Worm (Caenorhabditis elegans) whole organism, mixed stage, embryonic: Measurements from ENCODE around the gene nhr-87.
"Not testable (repeated sequence)": the region's sequence is repeated elsewhere in the genome, so short reads cannot be mapped to it uniquely, and the experiment has no call there.

Source experiments
- M03D4.4 ChIP-seq: sonication (generic microtip); optimal IDR thresholded peaks from 2 replicates; lab custom pipeline; 2017; ENCODE audit warnings: mild to moderate bottlenecking, missing genetic modification characterization, missing compliant biosample characterization
- bed-3 ChIP-seq: fragments of 200-800 bp; sonication (Bioruptor generic); optimal IDR thresholded peaks from 3 replicates; lab custom pipeline; 2018; ENCODE audit warnings: mild to moderate bottlenecking, missing genetic modification characterization, moderate library complexity, missing compliant biosample characterization
- blmp-1 ChIP-seq: fragments of 150-350 bp; optimal IDR thresholded peaks from 2 replicates; lab custom pipeline; 2014; ENCODE audit warnings: missing biosample characterization, missing genetic modification characterization
- ceh-39 ChIP-seq: fragments of 150-350 bp; optimal IDR thresholded peaks from 2 replicates; lab custom pipeline; 2014; ENCODE audit warnings: missing biosample characterization, missing genetic modification characterization
- ceh-43 ChIP-seq: fragments of 200-800 bp; sonication (Bioruptor generic); optimal IDR thresholded peaks from 2 replicates; lab custom pipeline; 2018; ENCODE audit warnings: mild to moderate bottlenecking, missing genetic modification characterization, moderate library complexity, missing compliant biosample characterization
- ceh-83 ChIP-seq: fragments of 200-800 bp; sonication (Bioruptor generic); optimal IDR thresholded peaks from 2 replicates; lab custom pipeline; 2018; ENCODE audit warnings: mild to moderate bottlenecking, missing genetic modification characterization, missing compliant biosample characterization
- ces-1 ChIP-seq: fragments of 150-350 bp; optimal IDR thresholded peaks from 2 replicates; lab custom pipeline; 2014; ENCODE audit warnings: missing biosample characterization, missing genetic modification reagents, missing genetic modification characterization
- cnd-1 ChIP-seq: fragments of 200-800 bp; sonication (Bioruptor generic); optimal IDR thresholded peaks from 2 replicates; lab custom pipeline; 2018; ENCODE audit warnings: mild to moderate bottlenecking, missing genetic modification characterization, missing compliant biosample characterization
- drap-1 ChIP-seq: fragments of 200-800 bp; sonication (Bioruptor generic); optimal IDR thresholded peaks from 3 replicates; lab custom pipeline; 2018; ENCODE audit warnings: mild to moderate bottlenecking, missing genetic modification characterization, missing compliant biosample characterization
- elt-1 ChIP-seq: sonication (generic microtip); optimal IDR thresholded peaks from 2 replicates; lab custom pipeline; 2017; ENCODE audit warnings: missing genetic modification characterization, mild to moderate bottlenecking, missing compliant biosample characterization, antibody characterized with exemption, moderate library complexity, borderline replicate concordance; ENCODE audit not compliant: insufficient read depth
- elt-3 ChIP-seq: fragments of 150-350 bp; optimal IDR thresholded peaks from 2 replicates; lab custom pipeline; 2014; ENCODE audit warnings: missing biosample characterization, missing genetic modification characterization
- flh-1 ChIP-seq: fragments of 200-800 bp; sonication (Bioruptor generic); optimal IDR thresholded peaks from 2 replicates; lab custom pipeline; 2018; ENCODE audit warnings: mild to moderate bottlenecking, missing genetic modification characterization, moderate library complexity, missing compliant biosample characterization
- ham-2 ChIP-seq: fragments of 200-800 bp; sonication (Bioruptor generic); optimal IDR thresholded peaks from 2 replicates; lab custom pipeline; 2018; ENCODE audit warnings: mild to moderate bottlenecking, missing genetic modification characterization, missing compliant biosample characterization
- hlh-1 ChIP-seq: fragments of 150-350 bp; optimal IDR thresholded peaks from 2 replicates; lab custom pipeline; 2014; ENCODE audit warnings: missing biosample characterization, missing genetic modification reagents, missing genetic modification characterization
- lin-13 ChIP-seq: fragments of 150-350 bp; optimal IDR thresholded peaks from 2 replicates; lab custom pipeline; 2014; ENCODE audit warnings: missing biosample characterization, missing genetic modification characterization
- lin-32 ChIP-seq: fragments of 200-800 bp; sonication (Bioruptor generic); optimal IDR thresholded peaks from 2 replicates; lab custom pipeline; 2018; ENCODE audit warnings: mild to moderate bottlenecking, missing genetic modification characterization, missing compliant biosample characterization
- mab-5 ChIP-seq: fragments of 150-350 bp; optimal IDR thresholded peaks from 2 replicates; lab custom pipeline; 2014; ENCODE audit warnings: missing biosample characterization, missing genetic modification characterization
- mep-1 ChIP-seq: fragments of 150-350 bp; optimal IDR thresholded peaks from 2 replicates; lab custom pipeline; 2017; ENCODE audit warnings: missing biosample characterization, missing genetic modification reagents, missing genetic modification characterization, inconsistent platforms
- mls-2 ChIP-seq: sonication (generic microtip); optimal IDR thresholded peaks from 2 replicates; lab custom pipeline; 2016; ENCODE audit warnings: mild to moderate bottlenecking, missing genetic modification characterization, moderate library complexity, missing compliant biosample characterization
- nhr-12 ChIP-seq: fragments of 150-350 bp; optimal IDR thresholded peaks from 2 replicates; lab custom pipeline; 2014; ENCODE audit warnings: missing biosample characterization, missing genetic modification characterization
- nhr-2 ChIP-seq: fragments of 150-350 bp; optimal IDR thresholded peaks from 2 replicates; lab custom pipeline; 2014; ENCODE audit warnings: missing biosample characterization, missing genetic modification characterization
- nhr-237 ChIP-seq: fragments of 150-350 bp; optimal IDR thresholded peaks from 2 replicates; lab custom pipeline; 2014; ENCODE audit warnings: missing biosample characterization, missing genetic modification characterization
- nhr-28 ChIP-seq: fragments of 150-350 bp; optimal IDR thresholded peaks from 2 replicates; lab custom pipeline; 2014; ENCODE audit warnings: missing biosample characterization, missing genetic modification characterization
- pha-4 ChIP-seq: fragments of 150-350 bp; optimal IDR thresholded peaks from 2 replicates; lab custom pipeline; 2018; ENCODE audit warnings: missing biosample characterization, missing genetic modification reagents, missing genetic modification characterization
- sem-2 ChIP-seq: fragments of 200-800 bp; sonication (Bioruptor generic); optimal IDR thresholded peaks from 2 replicates; lab custom pipeline; 2018; ENCODE audit warnings: mild to moderate bottlenecking, missing genetic modification characterization, missing compliant biosample characterization
- snpc-4 ChIP-seq: fragments of 150-350 bp; optimal IDR thresholded peaks from 2 replicates; lab custom pipeline; 2014; ENCODE audit warnings: missing biosample characterization, missing genetic modification characterization
- sptf-1 ChIP-seq: sonication (generic microtip); optimal IDR thresholded peaks from 2 replicates; lab custom pipeline; 2017; ENCODE audit warnings: mild to moderate bottlenecking, missing genetic modification characterization, moderate library complexity, missing compliant biosample characterization
- tbx-8 ChIP-seq: fragments of 200-800 bp; sonication (Bioruptor generic); optimal IDR thresholded peaks from 2 replicates; lab custom pipeline; 2018; ENCODE audit warnings: mild to moderate bottlenecking, missing genetic modification characterization, moderate library complexity, missing compliant biosample characterization
- unc-39 ChIP-seq: fragments of 150-350 bp; optimal IDR thresholded peaks from 2 replicates; lab custom pipeline; 2014; ENCODE audit warnings: missing biosample characterization, missing genetic modification characterization
- unc-62 ChIP-seq: fragments of 150-350 bp; optimal IDR thresholded peaks from 2 replicates; lab custom pipeline; 2014; ENCODE audit warnings: missing biosample characterization, missing genetic modification reagents, missing genetic modification characterization
- zip-8 ChIP-seq: fragments of 150-350 bp; optimal IDR thresholded peaks from 2 replicates; lab custom pipeline; 2014; ENCODE audit warnings: missing biosample characterization, missing genetic modification characterization
- ztf-11 ChIP-seq: fragments of 150-350 bp; optimal IDR thresholded peaks from 2 replicates; lab custom pipeline; 2014; ENCODE audit warnings: missing biosample characterization, missing genetic modification characterization

The nhr-87 gene

ce11 chrIV:1605276-1605762 lies 18.5 kb upstream of the nhr-87 start, which contains the start of gene Y41D4B.11:
Gene Y41D4B.11 (plus strand): TSS chrIV:1605712.
- TF ChIP-seq hlh-1 (tag; lab: Kevin White, UChicago): no peak
- TF ChIP-seq nhr-28 (tag; lab: Kevin White, UChicago): no peak
- no peak for TF ChIP-seq bed-3 (GFP tag; lab: Kevin White, UChicago)
- TF ChIP-seq unc-39: no peak
- TF ChIP-seq flh-1 (GFP tag; lab: Kevin White, UChicago): no peak
- no peak for TF ChIP-seq sptf-1 (tag; lab: Kevin White, UChicago)
- no peak for TF ChIP-seq unc-62 (GFP tag; lab: Kevin White, UChicago)
- no peak for TF ChIP-seq elt-3
- no peak for TF ChIP-seq mep-1 (tag; lab: Kevin White, UChicago)
- TF ChIP-seq nhr-237 (tag; lab: Kevin White, UChicago): no peak
- TF ChIP-seq tbx-8: no peak
- TF ChIP-seq sem-2: no peak
- no peak for TF ChIP-seq ham-2 (GFP tag; lab: Kevin White, UChicago)
- no peak for TF ChIP-seq M03D4.4 (tag; lab: Kevin White, UChicago)
- TF ChIP-seq drap-1 (GFP tag; lab: Kevin White, UChicago): no peak
- TF ChIP-seq cnd-1 (tag; lab: Kevin White, UChicago): no peak
- no peak for TF ChIP-seq lin-32 (GFP tag; lab: Kevin White, UChicago)
- TF ChIP-seq ceh-43 (GFP tag; lab: Kevin White, UChicago): no peak
- TF ChIP-seq ceh-83: no peak

ce11 chrIV:1609973-1610372 lies 13.9 kb upstream of the nhr-87 start, which contains the start of gene dsl-3:
Gene dsl-3 (plus strand): TSS chrIV:1610273.
- TF ChIP-seq mep-1 (tag; lab: Kevin White, UChicago); mab-5 (tag; lab: Kevin White, UChicago); ham-2 (GFP tag; lab: Kevin White, UChicago): not testable (repeated sequence)

ce11 chrIV:1613592-1613991 lies 10.2 kb upstream of the nhr-87 start, which contains the start of gene nhr-122:
Gene nhr-122 (plus strand): TSS chrIV:1613892.
- TF ChIP-seq mab-5 (tag; lab: Kevin White, UChicago) (no peak), ceh-39 (tag; lab: Kevin White, UChicago) (no peak), tbx-8 (no peak), bed-3 (GFP tag; lab: Kevin White, UChicago) (no peak), sem-2 (no peak), M03D4.4 (tag; lab: Kevin White, UChicago) (no peak), lin-32 (GFP tag; lab: Kevin White, UChicago) (no peak), pha-4 (tag; lab: Kevin White, UChicago) (no peak), ces-1 (GFP tag; lab: Kevin White, UChicago) (no peak), ceh-43 (GFP tag; lab: Kevin White, UChicago) (no peak), hlh-1 (tag; lab: Kevin White, UChicago) (no peak), mep-1 (tag; lab: Kevin White, UChicago) (no peak), elt-3 (no peak), nhr-12 (tag; lab: Kevin White, UChicago) (no peak)
- TF ChIP-seq, all 35 proteins: peak for 0

ce11 chrIV:1619519-1620311 lies 4.1 kb upstream of the nhr-87 start, which contains the start of gene nhr-92:
Gene nhr-92 (plus strand): TSS chrIV:1620094.
- no peak for TF ChIP-seq nhr-12 (tag; lab: Kevin White, UChicago)
- no peak for TF ChIP-seq ces-1 (GFP tag; lab: Kevin White, UChicago)
- no peak for TF ChIP-seq unc-39
- TF ChIP-seq nhr-237 (tag; lab: Kevin White, UChicago): no peak
- no peak for TF ChIP-seq unc-62 (GFP tag; lab: Kevin White, UChicago)
- TF ChIP-seq mls-2 (tag; lab: Kevin White, UChicago): no peak
- TF ChIP-seq tbx-8: no peak
- no peak for TF ChIP-seq lin-32 (GFP tag; lab: Kevin White, UChicago)
- no peak for TF ChIP-seq cnd-1 (tag; lab: Kevin White, UChicago)
- TF ChIP-seq sem-2: no peak
- no peak for TF ChIP-seq ham-2 (GFP tag; lab: Kevin White, UChicago)
- TF ChIP-seq M03D4.4 (tag; lab: Kevin White, UChicago): no peak
- TF ChIP-seq pha-4 (tag; lab: Kevin White, UChicago): no peak
- no peak for TF ChIP-seq zip-8 (tag; lab: Kevin White, UChicago)
- no peak for TF ChIP-seq elt-3
- TF ChIP-seq mab-5 (tag; lab: Kevin White, UChicago): no peak
- TF ChIP-seq drap-1 (GFP tag; lab: Kevin White, UChicago): no peak

- TF ChIP-seq elt-1 (tag; lab: Kevin White, UChicago): no peak
- no peak for TF ChIP-seq ceh-43 (GFP tag; lab: Kevin White, UChicago)
- TF ChIP-seq nhr-237 (tag; lab: Kevin White, UChicago): no peak
- TF ChIP-seq cnd-1 (tag; lab: Kevin White, UChicago): no peak
- TF ChIP-seq lin-13 (tag; lab: Kevin White, UChicago): no peak
- TF ChIP-seq blmp-1 (tag; lab: Kevin White, UChicago): no peak
- TF ChIP-seq flh-1 (GFP tag; lab: Kevin White, UChicago): no peak
- no peak for TF ChIP-seq nhr-2 (tag; lab: Kevin White, UChicago)
- no peak for TF ChIP-seq mls-2 (tag; lab: Kevin White, UChicago)
- no peak for TF ChIP-seq pha-4 (tag; lab: Kevin White, UChicago)
- TF ChIP-seq sptf-1 (tag; lab: Kevin White, UChicago): no peak
- no peak for TF ChIP-seq ztf-11
- TF ChIP-seq hlh-1 (tag; lab: Kevin White, UChicago): no peak
- no peak for TF ChIP-seq mab-5 (tag; lab: Kevin White, UChicago)
- TF ChIP-seq mep-1 (tag; lab: Kevin White, UChicago): no peak
- TF ChIP-seq snpc-4: no peak
- no peak for TF ChIP-seq ceh-83
- no peak for TF ChIP-seq sem-2
- TF ChIP-seq nhr-28 (tag; lab: Kevin White, UChicago): no peak
- TF ChIP-seq bed-3 (GFP tag; lab: Kevin White, UChicago): no peak
These were observed 618 bp downstream of the nhr-87 start for ce11 chrIV:1624447-1624846.
